Worm (Caenorhabditis elegans) whole organism, mixed stage, embryonic: ENCODE data around the gene srw-12.

Source experiments
- M03D4.4 ChIP-seq: sonication (generic microtip); optimal IDR thresholded peaks from 2 replicates; lab custom pipeline; 2017; ENCODE audit warnings: mild to moderate bottlenecking, missing genetic modification characterization, missing compliant biosample characterization
- bed-3 ChIP-seq: fragments of 200-800 bp; sonication (Bioruptor generic); optimal IDR thresholded peaks from 3 replicates; lab custom pipeline; 2018; ENCODE audit warnings: mild to moderate bottlenecking, missing genetic modification characterization, moderate library complexity, missing compliant biosample characterization
- blmp-1 ChIP-seq: fragments of 150-350 bp; optimal IDR thresholded peaks from 2 replicates; lab custom pipeline; 2014; ENCODE audit warnings: missing biosample characterization, missing genetic modification characterization
- ceh-39 ChIP-seq: fragments of 150-350 bp; optimal IDR thresholded peaks from 2 replicates; lab custom pipeline; 2014; ENCODE audit warnings: missing biosample characterization, missing genetic modification characterization
- ceh-83 ChIP-seq: fragments of 200-800 bp; sonication (Bioruptor generic); optimal IDR thresholded peaks from 2 replicates; lab custom pipeline; 2018; ENCODE audit warnings: mild to moderate bottlenecking, missing genetic modification characterization, missing compliant biosample characterization
- ces-1 ChIP-seq: fragments of 150-350 bp; optimal IDR thresholded peaks from 2 replicates; lab custom pipeline; 2014; ENCODE audit warnings: missing biosample characterization, missing genetic modification reagents, missing genetic modification characterization
- cnd-1 ChIP-seq: fragments of 200-800 bp; sonication (Bioruptor generic); optimal IDR thresholded peaks from 2 replicates; lab custom pipeline; 2018; ENCODE audit warnings: mild to moderate bottlenecking, missing genetic modification characterization, missing compliant biosample characterization
- elt-1 ChIP-seq: sonication (generic microtip); optimal IDR thresholded peaks from 2 replicates; lab custom pipeline; 2017; ENCODE audit warnings: missing genetic modification characterization, mild to moderate bottlenecking, missing compliant biosample characterization, antibody characterized with exemption, moderate library complexity, borderline replicate concordance; ENCODE audit not compliant: insufficient read depth
- elt-3 ChIP-seq: fragments of 150-350 bp; optimal IDR thresholded peaks from 2 replicates; lab custom pipeline; 2014; ENCODE audit warnings: missing biosample characterization, missing genetic modification characterization
- flh-1 ChIP-seq: fragments of 200-800 bp; sonication (Bioruptor generic); optimal IDR thresholded peaks from 2 replicates; lab custom pipeline; 2018; ENCODE audit warnings: mild to moderate bottlenecking, missing genetic modification characterization, moderate library complexity, missing compliant biosample characterization
- lin-13 ChIP-seq: fragments of 150-350 bp; optimal IDR thresholded peaks from 2 replicates; lab custom pipeline; 2014; ENCODE audit warnings: missing biosample characterization, missing genetic modification characterization
- lin-32 ChIP-seq: fragments of 200-800 bp; sonication (Bioruptor generic); optimal IDR thresholded peaks from 2 replicates; lab custom pipeline; 2018; ENCODE audit warnings: mild to moderate bottlenecking, missing genetic modification characterization, missing compliant biosample characterization
- lsy-2 ChIP-seq: fragments of 150-350 bp; optimal IDR thresholded peaks from 2 replicates; lab custom pipeline; 2014; ENCODE audit warnings: missing biosample characterization, missing genetic modification characterization
- mab-5 ChIP-seq: fragments of 150-350 bp; optimal IDR thresholded peaks from 2 replicates; lab custom pipeline; 2014; ENCODE audit warnings: missing biosample characterization, missing genetic modification characterization
- mep-1 ChIP-seq: fragments of 150-350 bp; optimal IDR thresholded peaks from 2 replicates; lab custom pipeline; 2017; ENCODE audit warnings: missing biosample characterization, missing genetic modification reagents, missing genetic modification characterization, inconsistent platforms
- mls-2 ChIP-seq: sonication (generic microtip); optimal IDR thresholded peaks from 2 replicates; lab custom pipeline; 2016; ENCODE audit warnings: mild to moderate bottlenecking, missing genetic modification characterization, moderate library complexity, missing compliant biosample characterization
- nhr-12 ChIP-seq: fragments of 150-350 bp; optimal IDR thresholded peaks from 2 replicates; lab custom pipeline; 2014; ENCODE audit warnings: missing biosample characterization, missing genetic modification characterization
- nhr-28 ChIP-seq: fragments of 150-350 bp; optimal IDR thresholded peaks from 2 replicates; lab custom pipeline; 2014; ENCODE audit warnings: missing biosample characterization, missing genetic modification characterization
- nhr-76 ChIP-seq: sonication (generic microtip); optimal IDR thresholded peaks from 2 replicates; lab custom pipeline; 2017; ENCODE audit warnings: missing biosample characterization, missing genetic modification characterization
- pha-4 ChIP-seq: fragments of 150-350 bp; optimal IDR thresholded peaks from 2 replicates; lab custom pipeline; 2018; ENCODE audit warnings: missing biosample characterization, missing genetic modification reagents, missing genetic modification characterization
- sem-2 ChIP-seq: fragments of 200-800 bp; sonication (Bioruptor generic); optimal IDR thresholded peaks from 2 replicates; lab custom pipeline; 2018; ENCODE audit warnings: mild to moderate bottlenecking, missing genetic modification characterization, missing compliant biosample characterization
- sptf-1 ChIP-seq: sonication (generic microtip); optimal IDR thresholded peaks from 2 replicates; lab custom pipeline; 2017; ENCODE audit warnings: mild to moderate bottlenecking, missing genetic modification characterization, moderate library complexity, missing compliant biosample characterization
- tbx-8 ChIP-seq: fragments of 200-800 bp; sonication (Bioruptor generic); optimal IDR thresholded peaks from 2 replicates; lab custom pipeline; 2018; ENCODE audit warnings: mild to moderate bottlenecking, missing genetic modification characterization, moderate library complexity, missing compliant biosample characterization
- unc-120 ChIP-seq: sonication (generic microtip); optimal IDR thresholded peaks from 2 replicates; lab custom pipeline; 2017; ENCODE audit warnings: missing genetic modification characterization, missing compliant biosample characterization; ENCODE audit not compliant: poor library complexity, severe bottlenecking
- unc-39 ChIP-seq: fragments of 150-350 bp; optimal IDR thresholded peaks from 2 replicates; lab custom pipeline; 2014; ENCODE audit warnings: missing biosample characterization, missing genetic modification characterization
- unc-62 ChIP-seq: fragments of 150-350 bp; optimal IDR thresholded peaks from 2 replicates; lab custom pipeline; 2014; ENCODE audit warnings: missing biosample characterization, missing genetic modification reagents, missing genetic modification characterization
- zip-8 ChIP-seq: fragments of 150-350 bp; optimal IDR thresholded peaks from 2 replicates; lab custom pipeline; 2014; ENCODE audit warnings: missing biosample characterization, missing genetic modification characterization
- ztf-11 ChIP-seq: fragments of 150-350 bp; optimal IDR thresholded peaks from 2 replicates; lab custom pipeline; 2014; ENCODE audit warnings: missing biosample characterization, missing genetic modification characterization

Gene srw-12

DNA sequence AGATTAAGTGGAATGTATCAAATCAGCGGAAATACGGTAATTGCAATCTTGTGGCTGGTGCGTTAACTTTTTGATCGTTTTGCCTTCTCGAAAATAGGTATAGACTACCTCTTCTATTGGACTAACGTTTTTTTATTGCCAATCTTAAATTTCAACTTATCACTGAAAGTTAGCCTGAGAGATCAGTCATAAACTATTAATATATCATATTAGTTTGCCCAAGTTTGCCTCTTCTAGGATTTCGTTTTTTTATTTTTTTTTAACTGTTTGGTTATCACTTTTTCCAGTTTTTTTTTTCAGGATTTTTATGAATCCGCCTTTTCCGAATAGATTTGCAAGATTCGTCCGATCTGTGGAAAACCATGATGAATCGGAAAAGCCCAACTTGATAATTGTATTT is 6.0 kb upstream of the srw-12 start, which contains the start of gene kin-30:
kin-30 (plus strand) TSS at position 301 of the 400 bp plus-strand sequence.
- no peak for TF ChIP-seq sem-2 (GFP tag; lab: Kevin White, UChicago)
- no peak for TF ChIP-seq ceh-83 (GFP tag; lab: Kevin White, UChicago)
- TF ChIP-seq mep-1 (tag; lab: Kevin White, UChicago) = no peak
- no peak for TF ChIP-seq nhr-28 (tag; lab: Kevin White, UChicago)
- no peak for TF ChIP-seq cnd-1 (tag; lab: Kevin White, UChicago)
- no peak for TF ChIP-seq tbx-8
- TF ChIP-seq unc-120 = no peak
- no peak for TF ChIP-seq M03D4.4 (tag; lab: Kevin White, UChicago)
- no peak for TF ChIP-seq bed-3 (GFP tag; lab: Kevin White, UChicago)
- TF ChIP-seq, all 35 proteins: peak for 0

DNA sequence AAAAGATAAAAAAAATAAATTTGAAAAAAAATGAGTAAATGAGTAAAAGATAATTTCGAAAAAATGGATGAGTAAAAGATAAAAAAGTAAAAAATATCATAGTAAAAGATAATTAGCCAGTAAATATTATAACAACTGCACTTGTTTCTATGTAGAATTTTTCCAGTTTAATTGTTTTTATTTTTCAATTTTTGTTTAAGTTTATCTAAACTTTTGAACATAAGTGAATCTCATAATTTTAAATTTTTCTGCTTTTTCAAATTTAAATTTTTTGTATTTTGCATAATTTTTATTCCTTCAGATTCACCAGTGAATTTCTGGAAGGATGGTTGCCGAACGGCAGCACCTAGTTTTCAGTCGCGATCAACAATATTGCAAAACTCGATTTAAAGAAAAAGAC is 2.8 kb upstream of the srw-12 start, which contains the start of gene chil-12:
chil-12 (plus strand) TSS at position 301 of the 400 bp plus-strand sequence.
- TF ChIP-seq mep-1 (tag; lab: Kevin White, UChicago) (no peak), bed-3 (GFP tag; lab: Kevin White, UChicago) (no peak), ceh-39 (tag; lab: Kevin White, UChicago) (no peak), nhr-12 (no peak), flh-1 (GFP tag; lab: Kevin White, UChicago) (no peak), lin-13 (no peak), elt-1 (tag; lab: Kevin White, UChicago) (no peak), unc-39 (tag; lab: Kevin White, UChicago) (no peak), cnd-1 (tag; lab: Kevin White, UChicago) (no peak), sptf-1 (tag; lab: Kevin White, UChicago) (no peak)

DNA sequence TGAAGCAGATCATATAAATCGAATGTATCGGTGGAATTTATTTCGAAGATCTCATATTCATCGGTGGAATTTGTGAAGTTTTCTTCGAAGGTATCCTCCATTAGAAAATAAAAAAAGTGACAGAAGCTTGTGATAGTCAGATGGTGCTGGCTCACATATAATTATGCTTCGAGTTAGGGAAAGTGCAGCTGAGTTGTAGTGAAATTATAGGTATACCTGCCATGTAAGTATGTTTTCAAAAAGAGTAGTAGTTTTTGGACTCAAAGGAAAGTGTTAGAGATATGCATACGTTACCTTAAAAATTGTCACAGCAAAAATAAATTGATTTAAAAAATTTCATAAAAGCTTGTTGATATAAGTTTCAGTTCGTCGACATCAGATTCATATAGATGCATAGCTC is 1.8 kb upstream of the srw-12 start, which contains the start of gene srw-11:
srw-11 (minus strand) TSS at position 101 of the 400 bp plus-strand sequence.
- no peak for TF ChIP-seq pha-4 (tag; lab: Kevin White, UChicago)

DNA sequence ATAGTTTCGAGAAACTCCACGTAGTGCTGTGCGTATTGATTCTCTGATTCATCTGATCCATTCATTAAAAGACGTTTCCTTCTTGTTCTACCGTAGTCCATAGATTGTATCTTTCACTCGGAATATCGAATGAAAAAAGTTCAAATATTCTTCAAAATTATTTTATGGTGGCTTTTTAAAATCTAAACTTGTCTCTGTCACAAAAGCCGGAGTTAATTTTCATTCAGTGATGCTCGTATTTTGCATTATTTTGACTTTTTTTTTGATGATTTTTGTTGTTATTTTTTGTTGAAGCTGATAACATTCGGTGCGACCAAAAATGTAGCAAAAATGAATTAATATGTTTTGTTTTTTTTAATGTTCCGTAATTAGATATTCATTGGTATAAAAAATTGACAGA is 2.8 kb downstream of the srw-12 start, which contains the start of gene nhr-164:
nhr-164 (minus strand) TSS at position 101 of the 400 bp plus-strand sequence.
- TF ChIP-seq lin-13 (no peak), ceh-39 (tag; lab: Kevin White, UChicago) (no peak), unc-39 (tag; lab: Kevin White, UChicago) (no peak), nhr-76 (no peak), mep-1 (tag; lab: Kevin White, UChicago) (no peak), cnd-1 (tag; lab: Kevin White, UChicago) (no peak), blmp-1 (tag; lab: Kevin White, UChicago) (no peak), sptf-1 (tag; lab: Kevin White, UChicago) (no peak)

DNA sequence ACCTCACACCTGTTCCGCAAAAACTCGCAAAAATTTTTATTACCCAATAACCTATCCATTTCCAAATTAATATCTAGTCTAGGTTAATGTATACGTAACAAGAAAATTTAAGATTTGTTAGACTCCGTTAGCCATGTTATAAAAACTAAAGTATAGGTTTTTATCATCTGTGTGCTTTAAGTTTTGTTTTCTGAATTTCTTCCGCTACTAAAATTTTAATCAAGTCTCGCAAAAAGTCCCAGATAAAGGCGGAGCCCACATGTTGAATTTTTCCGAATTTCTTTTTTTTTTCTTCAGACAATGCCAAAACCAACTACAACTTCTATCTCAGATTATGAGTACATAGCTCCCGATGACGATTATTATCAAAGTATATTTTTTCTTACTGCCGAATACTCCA is 6.3 kb downstream of the srw-12 start, which contains the start of gene srw-13:
srw-13 (plus strand) TSS at position 301 of the 400 bp plus-strand sequence.
- no peak for TF ChIP-seq cnd-1 (tag; lab: Kevin White, UChicago)
- TF ChIP-seq unc-62 = no peak

DNA sequence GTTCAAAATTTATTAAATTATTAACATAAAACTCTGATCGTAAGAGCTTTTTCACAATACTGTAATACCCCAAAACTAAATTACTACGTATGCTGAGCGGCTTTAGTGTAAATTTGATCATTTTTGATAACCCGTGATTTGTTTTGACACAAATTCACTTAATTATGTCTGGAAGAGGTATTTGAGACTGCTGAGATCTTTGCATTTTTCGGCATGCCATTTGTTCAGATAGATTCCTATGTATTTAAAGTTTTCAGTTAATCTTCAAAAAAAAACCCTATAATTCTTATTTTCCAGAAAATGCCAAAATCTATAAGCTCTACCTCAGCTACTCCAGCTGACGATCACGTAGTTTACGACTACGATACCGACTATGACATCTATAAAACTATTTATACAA is 8.2 kb downstream of the srw-12 start, which contains the start of gene srw-15:
srw-15 (plus strand) TSS at position 301 of the 400 bp plus-strand sequence.
- no peak for TF ChIP-seq ces-1 (GFP tag; lab: Kevin White, UChicago)
- TF ChIP-seq lsy-2 (tag; lab: Kevin White, UChicago) = no peak
- TF ChIP-seq sptf-1 (tag; lab: Kevin White, UChicago) = no peak
- TF ChIP-seq elt-3 (tag; lab: Kevin White, UChicago) = no peak
- no peak for TF ChIP-seq ceh-39 (tag; lab: Kevin White, UChicago)
- TF ChIP-seq flh-1 (GFP tag; lab: Kevin White, UChicago) = no peak
- TF ChIP-seq zip-8 (tag; lab: Kevin White, UChicago) = no peak
- TF ChIP-seq ztf-11 (tag; lab: Kevin White, UChicago) = no peak
- no peak for TF ChIP-seq lin-13

DNA sequence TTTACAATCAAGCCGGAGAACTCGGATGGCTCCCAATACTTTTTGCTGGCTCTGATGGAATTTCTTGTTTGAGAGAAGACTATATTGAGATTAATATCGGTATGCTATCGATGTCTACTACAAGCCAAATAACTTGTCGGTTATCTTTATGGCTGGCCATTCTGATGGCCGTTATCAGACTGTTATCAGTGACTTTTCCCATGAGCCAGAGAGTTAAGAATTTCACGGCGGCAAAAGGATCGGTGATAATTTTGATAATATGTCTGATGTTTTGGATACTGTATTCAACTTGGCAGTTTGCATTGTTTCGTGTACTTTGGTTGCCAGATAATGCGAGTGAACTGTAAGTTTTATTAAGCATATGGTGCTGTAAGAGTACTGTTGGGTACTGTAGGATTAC is 12.2 kb downstream of the srw-12 start:
- no peak for TF ChIP-seq nhr-28 (tag; lab: Kevin White, UChicago)
- no peak for TF ChIP-seq lin-32 (GFP tag; lab: Kevin White, UChicago)
- TF ChIP-seq blmp-1 (tag; lab: Kevin White, UChicago) = no peak
- TF ChIP-seq mep-1 (tag; lab: Kevin White, UChicago) = no peak
- TF ChIP-seq pha-4 (tag; lab: Kevin White, UChicago) = no peak
- no peak for TF ChIP-seq ces-1 (GFP tag; lab: Kevin White, UChicago)
- TF ChIP-seq cnd-1 (tag; lab: Kevin White, UChicago) = no peak
- no peak for TF ChIP-seq ceh-39 (tag; lab: Kevin White, UChicago)
- no peak for TF ChIP-seq nhr-12
- no peak for TF ChIP-seq lsy-2 (tag; lab: Kevin White, UChicago)
- TF ChIP-seq mab-5 (tag; lab: Kevin White, UChicago) = no peak
- TF ChIP-seq elt-1 (tag; lab: Kevin White, UChicago) = no peak
- TF ChIP-seq mls-2 = no peak
